Fruit fly (Drosophila melanogaster) whole organism, embryonic: ENCODE results near the gene CG13671.

ENCODE experiments used
- CG11456 ChIP-seq: fragments of 200-800 bp; sonication (Bioruptor generic); IDR thresholded peaks from 3 replicates; pipeline ENCODE4 v1.3.6; 2022; ENCODE audit warnings: missing biosample characterization, missing genetic modification characterization
- CG15479 ChIP-seq: fragments of 200-800 bp; sonication (Bioruptor generic); optimal IDR thresholded peaks from 3 replicates; lab custom pipeline; 2019; ENCODE audit warnings: missing biosample characterization, mild to moderate bottlenecking, missing genetic modification characterization, moderate library complexity
- CG16779 ChIP-seq: fragments of 200-800 bp; sonication (Bioruptor generic); IDR thresholded peaks from 2 replicates; pipeline ENCODE4 v1.3.6; 2022; ENCODE audit warnings: missing biosample characterization, missing genetic modification characterization
- CG17385 ChIP-seq: fragments of 200-800 bp; sonication (Bioruptor generic); optimal IDR thresholded peaks from 3 replicates; lab custom pipeline; 2018; ENCODE audit warnings: missing biosample characterization, mild to moderate bottlenecking, missing genetic modification characterization
- CG18262 ChIP-seq: fragments of 200-800 bp; optimal IDR thresholded peaks from 3 replicates; lab custom pipeline; 2019; ENCODE audit warnings: missing biosample characterization, mild to moderate bottlenecking, missing genetic modification characterization, moderate library complexity
- CG2199 ChIP-seq: fragments of 200-800 bp; sonication (Bioruptor generic); IDR thresholded peaks from 3 replicates; pipeline ENCODE4 v1.3.6; 2022; ENCODE audit warnings: missing biosample characterization, missing genetic modification characterization
- CG3065 ChIP-seq: fragments of 200-800 bp; sonication (Bioruptor generic); optimal IDR thresholded peaks from 2 replicates; lab custom pipeline; 2016; ENCODE audit warnings: missing biosample characterization, missing genetic modification characterization
- CG3281 ChIP-seq: fragments of 200-800 bp; sonication (Bioruptor generic); optimal IDR thresholded peaks from 3 replicates; lab custom pipeline; 2017; ENCODE audit warnings: missing biosample characterization, mild to moderate bottlenecking, missing genetic modification characterization
- CG33557 ChIP-seq: fragments of 200-800 bp; sonication (Bioruptor generic); optimal IDR thresholded peaks from 2 replicates; lab custom pipeline; 2019; ENCODE audit warnings: missing biosample characterization, mild to moderate bottlenecking, missing genetic modification characterization, moderate library complexity
- CG3407 ChIP-seq: fragments of 200-800 bp; sonication (Bioruptor generic); optimal IDR thresholded peaks from 2 replicates; lab custom pipeline; 2018; ENCODE audit warnings: missing biosample characterization, mild to moderate bottlenecking, missing genetic modification characterization
- CG6254 ChIP-seq: fragments of 200-800 bp; sonication (Bioruptor generic); optimal IDR thresholded peaks from 3 replicates; lab custom pipeline; 2017; ENCODE audit warnings: mild to moderate bottlenecking, missing biosample characterization, missing genetic modification reagents, missing genetic modification characterization
- CG8281 ChIP-seq: fragments of 200-800 bp; sonication (Bioruptor generic); optimal IDR thresholded peaks from 2 replicates; lab custom pipeline; 2018; ENCODE audit warnings: missing biosample characterization, mild to moderate bottlenecking, missing genetic modification characterization, moderate library complexity
- CG8924 ChIP-seq: fragments of 200-800 bp; optimal IDR thresholded peaks from 3 replicates; lab custom pipeline; 2019; ENCODE audit warnings: missing biosample characterization, mild to moderate bottlenecking, missing genetic modification characterization, moderate library complexity
- CG8944 ChIP-seq: fragments of 200-800 bp; sonication (Bioruptor generic); optimal IDR thresholded peaks from 3 replicates; lab custom pipeline; 2016; ENCODE audit warnings: missing biosample characterization, missing genetic modification characterization
- CG9797 ChIP-seq: fragments of 200-800 bp; sonication (Bioruptor generic); optimal IDR thresholded peaks from 3 replicates; lab custom pipeline; 2018; ENCODE audit warnings: missing biosample characterization, mild to moderate bottlenecking, missing genetic modification characterization
- CG9876 ChIP-seq: fragments of 200-800 bp; sonication (Bioruptor generic); optimal IDR thresholded peaks from 2 replicates; lab custom pipeline; 2016; ENCODE audit warnings: missing biosample characterization, missing genetic modification characterization
- CoRest ChIP-seq: fragments of 200-800 bp; sonication (Bioruptor generic); optimal IDR thresholded peaks from 3 replicates; lab custom pipeline; 2018; ENCODE audit warnings: missing biosample characterization, mild to moderate bottlenecking, missing genetic modification characterization, moderate library complexity
- D ChIP-seq, 2 experiments: fragments of 200-800 bp in 1 of 2; fragments of >200 bp in 1 of 2; sonication (Bioruptor generic) in 1 of 2; optimal IDR thresholded peaks; 2 replicates in 1 of 2; 3 replicates in 1 of 2; lab custom pipeline; 2017; ENCODE audit warnings: mild to moderate bottlenecking in 1 of 2, missing biosample characterization in 1 of 2, missing genetic modification characterization in 1 of 2, missing genetic modification reagents in 1 of 2
- D19B ChIP-seq: fragments of 200-800 bp; sonication (Bioruptor generic); optimal IDR thresholded peaks from 2 replicates; lab custom pipeline; 2017; ENCODE audit warnings: missing biosample characterization, mild to moderate bottlenecking, missing genetic modification characterization
- Deaf1 ChIP-seq: fragments of 200-800 bp; optimal IDR thresholded peaks from 3 replicates; lab custom pipeline; 2019; ENCODE audit warnings: missing biosample characterization, mild to moderate bottlenecking, missing genetic modification characterization, moderate library complexity
- Ets97D ChIP-seq: fragments of 200-800 bp; sonication (Bioruptor generic); optimal IDR thresholded peaks from 3 replicates; lab custom pipeline; 2016; ENCODE audit warnings: missing biosample characterization, missing genetic modification characterization
- HLH3B ChIP-seq: fragments of 200-800 bp; sonication (Bioruptor generic); IDR thresholded peaks from 2 replicates; pipeline ENCODE4 v1.3.6; 2022; ENCODE audit warnings: missing biosample characterization, missing genetic modification characterization
- HLHmδ ChIP-seq: fragments of 200-800 bp; sonication (Bioruptor generic); optimal IDR thresholded peaks from 2 replicates; lab custom pipeline; 2018; ENCODE audit warnings: missing biosample characterization, mild to moderate bottlenecking, missing genetic modification characterization, moderate library complexity
- NC2α ChIP-seq: fragments of 200-800 bp; sonication (Bioruptor generic); optimal IDR thresholded peaks from 2 replicates; lab custom pipeline; 2016; ENCODE audit warnings: missing biosample characterization, missing genetic modification characterization
- Nf-YB ChIP-seq: fragments of 200-800 bp; sonication (Bioruptor generic); optimal IDR thresholded peaks from 3 replicates; lab custom pipeline; 2019; ENCODE audit warnings: missing biosample characterization, mild to moderate bottlenecking, missing genetic modification characterization, moderate library complexity
- Ptx1 ChIP-seq: fragments of 200-800 bp; sonication (Bioruptor generic); IDR thresholded peaks from 2 replicates; pipeline ENCODE4 v1.3.6; 2022; ENCODE audit warnings: missing biosample characterization, missing genetic modification characterization
- Scr ChIP-seq: fragments of 200-800 bp; sonication (Bioruptor generic); IDR thresholded peaks from 2 replicates; pipeline ENCODE4 v1.3.6; 2022; ENCODE audit warnings: missing biosample characterization, missing genetic modification characterization; ENCODE audit not compliant: partially characterized antibody
- Six4 ChIP-seq: fragments of 200-800 bp; sonication (Bioruptor generic); optimal IDR thresholded peaks from 2 replicates; lab custom pipeline; 2016; ENCODE audit warnings: missing biosample characterization, missing genetic modification characterization
- Stat92E ChIP-seq, 3 experiments: fragments of >200 bp in 2 of 3; fragments of 200-800 bp in 1 of 3; sonication (Bioruptor generic) in 1 of 3; optimal IDR thresholded peaks; 2 replicates each; lab custom pipeline; 2017 to 2019; ENCODE audit warnings: missing biosample characterization in 3 of 3, missing genetic modification characterization in 3 of 3, mild to moderate bottlenecking in 1 of 3, moderate library complexity in 1 of 3
- Trl ChIP-seq, 3 experiments: fragments of >200 bp in 2 of 3; fragments of 200-800 bp in 1 of 3; sonication (Bioruptor generic) in 1 of 3; optimal IDR thresholded peaks; 2 replicates in 1 of 3; 3 replicates in 2 of 3; lab custom pipeline; 2016 to 2017; ENCODE audit warnings: missing biosample characterization in 1 of 3, missing genetic modification characterization in 1 of 3
- ap ChIP-seq: fragments of 200-800 bp; sonication (Bioruptor generic); IDR thresholded peaks from 2 replicates; pipeline ENCODE4 v1.3.6; 2022; ENCODE audit warnings: missing biosample characterization, missing genetic modification characterization
- bbx ChIP-seq: fragments of 200-800 bp; sonication (Bioruptor generic); IDR thresholded peaks from 2 replicates; pipeline ENCODE4 v1.3.6; 2022; ENCODE audit warnings: missing biosample characterization, missing genetic modification characterization; ENCODE audit not compliant: partially characterized antibody
- br ChIP-seq: fragments of >200 bp; optimal IDR thresholded peaks from 2 replicates; lab custom pipeline; 2017
- chif ChIP-seq, 2 experiments: fragments of 200-800 bp; sonication (Bioruptor generic); optimal IDR thresholded peaks; 3 replicates each; lab custom pipeline; 2016; ENCODE audit warnings: missing biosample characterization in 2 of 2, missing genetic modification characterization in 2 of 2
- croc ChIP-seq: fragments of 200-800 bp; sonication (Bioruptor generic); conservative IDR thresholded peaks from 3 replicates; pipeline ENCODE4 v1.3.6; 2022; ENCODE audit warnings: missing biosample characterization, missing genetic modification characterization
- crp ChIP-seq, 2 experiments: fragments of 200-800 bp; sonication (Bioruptor generic); optimal IDR thresholded peaks; 2 replicates in 1 of 2; 3 replicates in 1 of 2; lab custom pipeline; 2017; ENCODE audit warnings: missing biosample characterization in 2 of 2, missing genetic modification characterization in 2 of 2, mild to moderate bottlenecking in 1 of 2, moderate library complexity in 1 of 2
- dimm ChIP-seq: fragments of 200-800 bp; sonication (Bioruptor generic); IDR thresholded peaks from 2 replicates; pipeline ENCODE4 v1.3.6; 2022; ENCODE audit warnings: missing biosample characterization, missing genetic modification characterization
- gsb-n ChIP-seq: fragments of 200-800 bp; sonication (Bioruptor generic); optimal IDR thresholded peaks from 3 replicates; lab custom pipeline; 2018; ENCODE audit warnings: missing biosample characterization, mild to moderate bottlenecking, missing genetic modification characterization
- hkb ChIP-seq, 2 experiments: fragments of 200-800 bp in 1 of 2; fragments of >200 bp in 1 of 2; sonication (Bioruptor generic) in 1 of 2; IDR thresholded peaks in 1 of 2; optimal IDR thresholded peaks in 1 of 2; 2 replicates each; pipeline versions ENCODE4 v1.3.6 to Lab custom; 2017 to 2022; ENCODE audit warnings: missing biosample characterization in 1 of 2, missing genetic modification characterization in 1 of 2
- hth ChIP-seq: fragments of >200 bp; optimal IDR thresholded peaks from 2 replicates; lab custom pipeline; 2017; ENCODE audit warnings: inconsistent platforms
- klu ChIP-seq: fragments of 200-800 bp; sonication (Bioruptor generic); IDR thresholded peaks from 2 replicates; pipeline ENCODE4 v1.3.6; 2022; ENCODE audit warnings: missing biosample characterization, missing genetic modification characterization
- pb ChIP-seq: fragments of 200-800 bp; sonication (Bioruptor generic); optimal IDR thresholded peaks from 3 replicates; lab custom pipeline; 2016; ENCODE audit warnings: missing biosample characterization, missing genetic modification characterization
- peb ChIP-seq: fragments of 200-800 bp; sonication (Bioruptor generic); IDR thresholded peaks from 2 replicates; pipeline ENCODE4 v1.3.6; 2022; ENCODE audit warnings: missing biosample characterization, missing genetic modification characterization
- pfk ChIP-seq: fragments of 200-800 bp; sonication (Bioruptor generic); optimal IDR thresholded peaks from 2 replicates; lab custom pipeline; 2018; ENCODE audit warnings: missing biosample characterization, mild to moderate bottlenecking, missing genetic modification characterization, moderate library complexity
- psq ChIP-seq: fragments of 200-800 bp; sonication (Bioruptor generic); optimal IDR thresholded peaks from 2 replicates; lab custom pipeline; 2017; ENCODE audit warnings: missing biosample characterization, missing genetic modification characterization
- pzg ChIP-seq: fragments of 200-800 bp; sonication (Bioruptor generic); optimal IDR thresholded peaks from 3 replicates; lab custom pipeline; 2018; ENCODE audit warnings: missing biosample characterization, mild to moderate bottlenecking, missing genetic modification characterization, moderate library complexity
- scrt ChIP-seq: fragments of 200-800 bp; sonication (Bioruptor generic); optimal IDR thresholded peaks from 2 replicates; lab custom pipeline; 2018; ENCODE audit warnings: missing biosample characterization, mild to moderate bottlenecking, missing genetic modification characterization, moderate library complexity
- yki ChIP-seq: fragments of >200 bp; optimal IDR thresholded peaks from 3 replicates; lab custom pipeline; 2018

Gene CG13671

DNA sequence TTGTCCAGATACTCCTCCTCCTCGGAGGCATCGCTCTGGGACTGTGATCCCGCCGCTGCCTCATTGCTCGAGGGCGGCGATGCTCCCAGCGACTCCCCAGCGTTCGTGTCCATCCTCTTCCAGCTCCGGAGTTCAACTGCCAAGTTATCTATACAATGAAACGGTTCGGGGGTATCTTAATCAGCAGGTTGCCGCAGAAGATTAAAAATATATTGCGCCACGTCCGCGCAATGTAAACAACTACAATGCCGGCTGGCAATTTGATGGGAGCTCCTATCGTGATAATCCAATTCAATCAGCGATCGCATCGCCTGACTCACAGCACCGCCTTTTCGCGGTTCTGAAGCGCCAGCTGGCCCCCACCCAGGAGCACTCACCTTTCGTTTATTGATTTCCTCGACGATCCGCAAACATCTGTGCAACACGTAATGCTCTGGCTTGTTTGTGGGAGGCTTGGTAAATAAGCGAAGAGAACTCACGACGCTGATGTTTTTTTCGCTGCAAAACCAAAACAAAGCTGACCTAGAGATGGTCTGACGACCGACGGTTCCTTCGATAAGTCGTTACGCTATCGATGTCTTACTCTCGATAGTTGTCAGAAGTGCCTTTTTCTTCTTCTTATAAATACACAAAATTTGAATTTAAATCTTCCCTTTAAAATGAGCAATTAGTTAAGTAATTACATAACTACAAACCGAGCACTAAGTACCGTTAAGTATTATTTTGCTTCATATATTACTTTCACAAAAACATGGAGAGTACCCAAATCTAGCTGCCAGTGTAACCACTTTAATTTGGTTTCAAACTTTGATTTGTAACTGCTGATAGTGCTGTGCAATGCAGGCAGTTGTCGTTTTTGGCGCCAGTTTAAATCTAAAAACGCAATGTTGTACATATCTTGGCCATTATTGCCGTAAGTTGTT, 10.3 kb upstream of the CG13671 start, which contains the start of gene cert (continued):
- no peak for TF ChIP-seq hth (lab: Kevin White, UChicago)
- peak; percentile 92 for TF ChIP-seq Scr (GFP tag; lab: Robert Waterston, UW)
- no peak for TF ChIP-seq CG6254
- TF ChIP-seq CG9797 (GFP tag; lab: Kevin White, UChicago) = peak; percentile 17
- TF ChIP-seq CG33557 (GFP tag; lab: Kevin White, UChicago) = no peak
- no peak for TF ChIP-seq psq (GFP tag; lab: Kevin White, UChicago)
- no peak for TF ChIP-seq Stat92E (GFP tag; optimal IDR thresholded peaks at IDR 0.05; lab: Kevin White, UChicago)
- TF ChIP-seq CG17385 = peak; percentile 96
- peak; percentile 26 for TF ChIP-seq scrt
- TF ChIP-seq chif (GFP tag; optimal IDR thresholded peaks at IDR 0.05; lab: Kevin White, UChicago) = no peak
- TF ChIP-seq Trl (optimal IDR thresholded peaks at IDR 0.05; lab: Kevin White, UChicago) = no peak
- TF ChIP-seq Trl (GFP tag; optimal IDR thresholded peaks at IDR 0.05; lab: Kevin White, UChicago) = peak; percentile 4
- peak; percentile 77 for TF ChIP-seq hkb (optimal IDR thresholded peaks at IDR 0.05; lab: Kevin White, UChicago)
- TF ChIP-seq hkb (GFP tag; IDR thresholded peaks at IDR 0.05; lab: Robert Waterston, UW) = no peak
- no peak for TF ChIP-seq Six4 (GFP tag; lab: Kevin White, UChicago)
- TF ChIP-seq Deaf1 (tag; lab: Kevin White, UChicago) = peak; percentile 12
- no peak for TF ChIP-seq klu (GFP tag; lab: Robert Waterston, UW)
- TF ChIP-seq br (lab: Kevin White, UChicago) = no peak
- no peak for TF ChIP-seq HLH3B
- TF ChIP-seq CG8281 = no peak
- no peak for TF ChIP-seq CG8924 (tag; lab: Kevin White, UChicago)
- no peak for TF ChIP-seq CG3281
- TF ChIP-seq D (optimal IDR thresholded peaks at IDR 0.05; lab: Kevin White, UChicago) = no peak
- TF ChIP-seq D (GFP tag; optimal IDR thresholded peaks at IDR 0.05; lab: Kevin White, UChicago) = no peak
- peak; percentile 81 for TF ChIP-seq pzg (GFP tag; lab: Kevin White, UChicago)
- TF ChIP-seq bbx (GFP tag; lab: Robert Waterston, UW) = peak; percentile 82
- no peak for TF ChIP-seq yki (lab: Kevin White, UChicago)
- TF ChIP-seq gsb-n (tag; lab: Kevin White, UChicago) = peak; percentile 37
- no peak for TF ChIP-seq NC2α (GFP tag; lab: Kevin White, UChicago)
- no peak; the same call in 2 of the 3 replicates for TF ChIP-seq CG11456 (GFP tag; lab: Robert Waterston, UW)
- TF ChIP-seq CG15479 (GFP tag; lab: Kevin White, UChicago) = no peak
- TF ChIP-seq CG2199 (GFP tag; lab: Robert Waterston, UW) = no peak
- peak; percentile 65 for TF ChIP-seq Ets97D (GFP tag; lab: Kevin White, UChicago)
- no peak for TF ChIP-seq croc (GFP tag; lab: Robert Waterston, UW)
- no peak for TF ChIP-seq Ptx1 (GFP tag; lab: Robert Waterston, UW)
- no peak for TF ChIP-seq CG16779 (GFP tag; lab: Robert Waterston, UW)
- TF ChIP-seq CG3065 (GFP tag; lab: Kevin White, UChicago) = no peak
- TF ChIP-seq dimm (GFP tag; lab: Robert Waterston, UW) = no peak
- no peak for TF ChIP-seq CG18262 (tag; lab: Kevin White, UChicago)
- TF ChIP-seq CG8944 (GFP tag; lab: Kevin White, UChicago) = no peak
- no peak for TF ChIP-seq D19B (GFP tag; lab: Kevin White, UChicago)
- peak in 1 of 2 experiments; percentile 75 for TF ChIP-seq crp (GFP tag; optimal IDR thresholded peaks at IDR 0.05; lab: Kevin White, UChicago)
- no peak for TF ChIP-seq Nf-YB (GFP tag; lab: Kevin White, UChicago)
- TF ChIP-seq peb (GFP tag; lab: Robert Waterston, UW) = no peak
- peak; percentile 33 for TF ChIP-seq CoRest (tag; lab: Kevin White, UChicago)
- no peak for TF ChIP-seq ap (GFP tag; lab: Robert Waterston, UW)
- TF ChIP-seq CG3407 (GFP tag; lab: Kevin White, UChicago) = no peak
- TF ChIP-seq CG9876 (GFP tag; lab: Kevin White, UChicago) = no peak
- no peak for TF ChIP-seq HLHmδ (GFP tag; lab: Kevin White, UChicago)
- no peak for TF ChIP-seq pfk (GFP tag; lab: Kevin White, UChicago)
- TF ChIP-seq pb (GFP tag; lab: Kevin White, UChicago) = no peak
